Fruit fly (Drosophila melanogaster): Measurements from ENCODE around the gene SLIRP1.

The SLIRP1 gene

dm6 chrX:21338153-21338552 lies 19.1 kb upstream of the SLIRP1 start (continued):
- TF ChIP-seq Hr39 (optimal IDR thresholded peaks at IDR 0.05) = no peak
- TF ChIP-seq CG4360 (GFP tag; IDR thresholded peaks at IDR 0.05) = 0 out of 2 replicates have a peak, but pooled peaks have one; percentile 27
- TF ChIP-seq Med (GFP tag) = peak; percentile 33
- TF ChIP-seq prd (optimal IDR thresholded peaks at IDR 0.05) = no peak
- TF ChIP-seq prd (GFP tag; IDR thresholded peaks at IDR 0.05) = no peak
- TF ChIP-seq Chrac-16 (GFP tag; optimal IDR thresholded peaks at IDR 0.05) = no peak
- TF ChIP-seq gem (tag; optimal IDR thresholded peaks at IDR 0.05) = no peak
- TF ChIP-seq ato (GFP tag; IDR thresholded peaks at IDR 0.05; ENCODE audit: partially characterized antibody) = no peak
- TF ChIP-seq CG17385 (GFP tag; optimal IDR thresholded peaks at IDR 0.05) = peak; percentile 70
- TF ChIP-seq ssp (GFP tag; IDR thresholded peaks at IDR 0.05) = no peak
- TF ChIP-seq Atf3 (GFP tag; optimal IDR thresholded peaks at IDR 0.05) = no peak

dm6 chrX:21337057-21337456 lies 18.0 kb upstream of the SLIRP1 start:
- TF ChIP-seq exex (tag; optimal IDR thresholded peaks at IDR 0.05) = peak; percentile 85
- peak; percentile 69 for TF ChIP-seq cwo (GFP tag; optimal IDR thresholded peaks at IDR 0.05)
- no peak for TF ChIP-seq Sry-β (GFP tag; optimal IDR thresholded peaks at IDR 0.05)
- no peak for TF ChIP-seq Atf-2 (GFP tag; optimal IDR thresholded peaks at IDR 0.05)
- peak in 1 of 2 experiments; percentile 69 for TF ChIP-seq Pdp1 (GFP tag; optimal IDR thresholded peaks at IDR 0.05)
- peak; percentile 56 for TF ChIP-seq CG34376 (GFP tag; optimal IDR thresholded peaks at IDR 0.05)
- peak; percentile 65 for TF ChIP-seq mirr (GFP tag; optimal IDR thresholded peaks at IDR 0.05)

dm6 chrX:21334522-21335104 lies 15.5 kb upstream of the SLIRP1 start:
- TF ChIP-seq tna (GFP tag; IDR thresholded peaks at IDR 0.05; ENCODE audit: partially characterized antibody) (no peak), Fer2 (tag; optimal IDR thresholded peaks at IDR 0.05) (no peak), CG4328 (GFP tag; optimal IDR thresholded peaks at IDR 0.05) (no peak), CG10979 (tag; optimal IDR thresholded peaks at IDR 0.05) (peak; percentile 39), CG12236 (GFP tag; optimal IDR thresholded peaks at IDR 0.05) (no peak), CG7928 (GFP tag; optimal IDR thresholded peaks at IDR 0.05) (no peak), CG2120 (GFP tag; optimal IDR thresholded peaks at IDR 0.05) (peak; percentile 29), CG4820 (GFP tag; optimal IDR thresholded peaks at IDR 0.05) (peak; percentile 21), E2f2 (GFP tag; IDR thresholded peaks at IDR 0.05) (no peak), CG13424 (tag; optimal IDR thresholded peaks at IDR 0.05) (peak; percentile 54), CG3281 (GFP tag; optimal IDR thresholded peaks at IDR 0.05) (peak; percentile 8), CG12391 (tag; optimal IDR thresholded peaks at IDR 0.05) (no peak), CG18262 (tag; optimal IDR thresholded peaks at IDR 0.05) (peak; percentile 41), sisA (GFP tag; IDR thresholded peaks at IDR 0.05) (peak; percentile 22; the same call in 1 of the 2 replicates), CoRest (tag; optimal IDR thresholded peaks at IDR 0.05) (peak; percentile 30), lilli (GFP tag; optimal IDR thresholded peaks at IDR 0.05) (peak; percentile 13), cad (GFP tag; optimal IDR thresholded peaks at IDR 0.05) (no peak), CG5180 (GFP tag; optimal IDR thresholded peaks at IDR 0.05) (no peak), sob (GFP tag; IDR thresholded peaks at IDR 0.05) (no peak), CG18011 (GFP tag; optimal IDR thresholded peaks at IDR 0.05) (no peak), bsh (GFP tag; optimal IDR thresholded peaks at IDR 0.05) (peak in 1 of 2 experiments; percentile 60), CG2875 (GFP tag; optimal IDR thresholded peaks at IDR 0.05) (peak; percentile 31), ind (GFP tag; optimal IDR thresholded peaks at IDR 0.05) (peak; percentile 4), CG2116 (GFP tag; optimal IDR thresholded peaks at IDR 0.05) (no peak), Pdp1 (GFP tag; optimal IDR thresholded peaks at IDR 0.05) (peak; percentile 5 to 28), Ssrp (tag; optimal IDR thresholded peaks at IDR 0.05) (peak; percentile 13), CG17829 (tag; optimal IDR thresholded peaks at IDR 0.05) (peak; percentile 19), zen2 (GFP tag; IDR thresholded peaks at IDR 0.05; ENCODE audit: partially characterized antibody) (no peak), CG12659 (GFP tag; optimal IDR thresholded peaks at IDR 0.05) (peak; percentile 2), psq (GFP tag; optimal IDR thresholded peaks at IDR 0.05) (no peak)

Data from whole organism, embryonic.